Worm (Caenorhabditis elegans) whole organism, late embryonic: ENCODE data around the gene F11C1.10.

Experiments
- C08G9.2 ChIP-seq: sonication (generic microtip); optimal IDR thresholded peaks from 2 replicates; lab custom pipeline; 2016; ENCODE audit warnings: mild to moderate bottlenecking, missing genetic modification characterization, moderate library complexity, missing compliant biosample characterization
- F13H6.1 ChIP-seq: sonication (generic microtip); optimal IDR thresholded peaks from 2 replicates; lab custom pipeline; 2016; ENCODE audit warnings: missing genetic modification characterization, missing compliant biosample characterization
- T23F11.4 ChIP-seq: fragments of 200-800 bp; sonication (Bioruptor generic); optimal IDR thresholded peaks from 2 replicates; lab custom pipeline; 2018; ENCODE audit warnings: mild to moderate bottlenecking, missing genetic modification characterization, missing compliant biosample characterization
- ceh-14 ChIP-seq: sonication (generic microtip); optimal IDR thresholded peaks from 2 replicates; lab custom pipeline; 2016; ENCODE audit warnings: missing genotype, missing genetic modification characterization, missing compliant biosample characterization
- ceh-18 ChIP-seq: sonication (generic microtip); optimal IDR thresholded peaks from 2 replicates; lab custom pipeline; 2016; ENCODE audit warnings: missing genetic modification characterization, missing compliant biosample characterization
- ceh-2 ChIP-seq: sonication (generic microtip); optimal IDR thresholded peaks from 2 replicates; lab custom pipeline; 2016; ENCODE audit warnings: missing genotype, missing genetic modification characterization, missing compliant biosample characterization
- ceh-22 ChIP-seq: sonication (generic microtip); optimal IDR thresholded peaks from 2 replicates; lab custom pipeline; 2017; ENCODE audit warnings: missing biosample characterization, missing genetic modification characterization
- ceh-31 ChIP-seq: sonication (generic microtip); optimal IDR thresholded peaks from 2 replicates; lab custom pipeline; 2016; ENCODE audit warnings: missing genetic modification characterization, missing compliant biosample characterization
- ceh-34 ChIP-seq: sonication (generic microtip); optimal IDR thresholded peaks from 2 replicates; lab custom pipeline; 2016; ENCODE audit warnings: mild to moderate bottlenecking, missing genetic modification characterization, missing compliant biosample characterization
- ceh-48 ChIP-seq: sonication (generic microtip); optimal IDR thresholded peaks from 2 replicates; lab custom pipeline; 2016; ENCODE audit warnings: missing genetic modification characterization, inconsistent platforms, missing compliant biosample characterization
- che-1 ChIP-seq: sonication (generic microtip); optimal IDR thresholded peaks from 2 replicates; lab custom pipeline; 2016; ENCODE audit warnings: mild to moderate bottlenecking, missing genetic modification characterization, missing compliant biosample characterization
- dmd-4 ChIP-seq: sonication (generic microtip); optimal IDR thresholded peaks from 2 replicates; lab custom pipeline; 2016; ENCODE audit warnings: borderline replicate concordance, missing genetic modification characterization, missing compliant biosample characterization
- dve-1 ChIP-seq: sonication (generic microtip); optimal IDR thresholded peaks from 2 replicates; lab custom pipeline; 2017; ENCODE audit warnings: antibody characterized with exemption, mild to moderate bottlenecking, missing genetic modification characterization, missing compliant biosample characterization
- elt-2 ChIP-seq: sonication (generic microtip); optimal IDR thresholded peaks from 2 replicates; lab custom pipeline; 2016; ENCODE audit warnings: missing genetic modification reagents, missing genetic modification characterization, missing compliant biosample characterization
- elt-4 ChIP-seq: sonication (generic microtip); optimal IDR thresholded peaks from 2 replicates; lab custom pipeline; 2016; ENCODE audit warnings: missing genetic modification characterization, missing compliant biosample characterization
- ets-4 ChIP-seq: sonication (generic microtip); optimal IDR thresholded peaks from 2 replicates; lab custom pipeline; 2016; ENCODE audit warnings: missing genetic modification characterization, missing compliant biosample characterization
- fax-1 ChIP-seq: sonication (generic microtip); optimal IDR thresholded peaks from 2 replicates; lab custom pipeline; 2016; ENCODE audit warnings: missing genotype, missing genetic modification characterization, missing compliant biosample characterization
- fkh-6 ChIP-seq: sonication (generic microtip); optimal IDR thresholded peaks from 2 replicates; lab custom pipeline; 2016; ENCODE audit warnings: missing genetic modification characterization, missing compliant biosample characterization
- gmeb-2 ChIP-seq: sonication (generic microtip); optimal IDR thresholded peaks from 2 replicates; lab custom pipeline; 2016; ENCODE audit warnings: missing genetic modification characterization, inconsistent platforms, missing compliant biosample characterization
- hlh-13 ChIP-seq: fragments of 200-800 bp; sonication (Bioruptor generic); optimal IDR thresholded peaks from 2 replicates; lab custom pipeline; 2018; ENCODE audit warnings: mild to moderate bottlenecking, missing genetic modification characterization, missing compliant biosample characterization
- hlh-15 ChIP-seq: sonication (generic microtip); optimal IDR thresholded peaks from 2 replicates; lab custom pipeline; 2016; ENCODE audit warnings: missing genetic modification characterization, missing compliant biosample characterization
- hlh-30 ChIP-seq: sonication (generic microtip); optimal IDR thresholded peaks from 2 replicates; lab custom pipeline; 2017; ENCODE audit warnings: antibody characterized with exemption, missing genetic modification characterization, missing compliant biosample characterization; ENCODE audit not compliant: insufficient read depth
- hlh-8 ChIP-seq: sonication (generic microtip); optimal IDR thresholded peaks from 2 replicates; lab custom pipeline; 2016; ENCODE audit warnings: missing genotype, missing genetic modification characterization, missing compliant biosample characterization
- madf-2 ChIP-seq: sonication (generic microtip); optimal IDR thresholded peaks from 2 replicates; lab custom pipeline; 2017; ENCODE audit warnings: missing genetic modification characterization, missing compliant biosample characterization
- mec-3 ChIP-seq: sonication (generic microtip); optimal IDR thresholded peaks from 2 replicates; lab custom pipeline; 2016; ENCODE audit warnings: borderline replicate concordance, missing genetic modification characterization, missing compliant biosample characterization
- nfya-1 ChIP-seq: sonication (generic microtip); optimal IDR thresholded peaks from 2 replicates; lab custom pipeline; 2017; ENCODE audit warnings: missing genetic modification characterization, mild to moderate bottlenecking, missing compliant biosample characterization, antibody characterized with exemption, moderate library complexity
- nhr-11 ChIP-seq: fragments of 150-350 bp; optimal IDR thresholded peaks from 2 replicates; lab custom pipeline; 2014; ENCODE audit warnings: missing biosample characterization, missing genetic modification characterization
- nhr-232 ChIP-seq: sonication (generic microtip); optimal IDR thresholded peaks from 2 replicates; lab custom pipeline; 2016; ENCODE audit warnings: missing genetic modification characterization, missing compliant biosample characterization
- pax-1 ChIP-seq: fragments of 150-350 bp; optimal IDR thresholded peaks from 2 replicates; lab custom pipeline; 2014; ENCODE audit warnings: missing biosample characterization, missing genetic modification characterization
- pha-4 ChIP-seq: fragments of 150-350 bp; optimal IDR thresholded peaks from 2 replicates; lab custom pipeline; 2018; ENCODE audit warnings: missing biosample characterization, missing genetic modification reagents, missing genetic modification characterization
- pqm-1 ChIP-seq: sonication (generic microtip); optimal IDR thresholded peaks from 2 replicates; lab custom pipeline; 2016; ENCODE audit warnings: missing genetic modification characterization, missing compliant biosample characterization
- sdc-2 ChIP-seq: sonication (generic microtip); optimal IDR thresholded peaks from 2 replicates; lab custom pipeline; 2016; ENCODE audit warnings: missing genotype, missing genetic modification characterization, missing compliant biosample characterization
- sox-4 ChIP-seq: sonication (generic microtip); optimal IDR thresholded peaks from 2 replicates; lab custom pipeline; 2017; ENCODE audit warnings: mild to moderate bottlenecking, missing genetic modification characterization, inconsistent platforms, missing compliant biosample characterization
- unc-86 ChIP-seq: sonication (generic microtip); optimal IDR thresholded peaks from 2 replicates; lab custom pipeline; 2016; ENCODE audit warnings: missing genetic modification characterization, missing compliant biosample characterization
- zip-5 ChIP-seq: sonication (generic microtip); optimal IDR thresholded peaks from 2 replicates; lab custom pipeline; 2016; ENCODE audit warnings: missing genetic modification characterization, missing compliant biosample characterization

The F11C1.10 gene

DNA sequence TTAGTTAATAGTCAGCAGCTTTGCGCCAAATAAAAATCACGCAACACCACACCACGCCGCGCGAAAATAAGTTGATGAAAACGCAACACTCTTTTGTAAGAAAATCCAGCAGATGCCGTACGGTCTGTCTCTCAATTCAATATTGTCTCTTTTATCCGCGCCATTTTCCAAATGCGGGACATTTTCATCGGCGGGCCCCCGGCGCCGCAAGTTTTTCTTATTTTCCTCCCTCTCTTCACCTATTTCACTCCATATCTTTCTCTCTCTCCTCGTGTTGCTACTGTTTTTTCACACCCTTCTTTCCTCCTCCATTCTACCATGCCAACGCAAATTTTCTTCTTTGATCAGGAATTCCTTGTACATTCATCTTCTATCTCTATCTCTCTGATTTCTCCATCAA lies 29.4 kb downstream of the F11C1.10 start:
- TF ChIP-seq elt-4 (tag; lab: Kevin White, UChicago) (no peak), ceh-22 (tag; lab: Kevin White, UChicago) (no peak), nhr-232 (tag; lab: Kevin White, UChicago) (no peak), ceh-48 (tag; lab: Kevin White, UChicago) (no peak), ceh-2 (no peak), ceh-34 (tag; lab: Kevin White, UChicago) (no peak), unc-86 (tag; lab: Kevin White, UChicago) (no peak), pha-4 (tag; lab: Kevin White, UChicago) (no peak), hlh-30 (no peak), nhr-11 (tag; lab: Kevin White, UChicago) (no peak), F13H6.1 (no peak), C08G9.2 (tag; lab: Kevin White, UChicago) (no peak), ets-4 (tag; lab: Kevin White, UChicago) (no peak), gmeb-2 (tag; lab: Kevin White, UChicago) (no peak), hlh-15 (tag; lab: Kevin White, UChicago) (no peak), sdc-2 (tag; lab: Kevin White, UChicago) (no peak), ceh-31 (no peak), hlh-8 (tag; lab: Kevin White, UChicago) (no peak), elt-2 (tag; lab: Kevin White, UChicago) (no peak)

DNA sequence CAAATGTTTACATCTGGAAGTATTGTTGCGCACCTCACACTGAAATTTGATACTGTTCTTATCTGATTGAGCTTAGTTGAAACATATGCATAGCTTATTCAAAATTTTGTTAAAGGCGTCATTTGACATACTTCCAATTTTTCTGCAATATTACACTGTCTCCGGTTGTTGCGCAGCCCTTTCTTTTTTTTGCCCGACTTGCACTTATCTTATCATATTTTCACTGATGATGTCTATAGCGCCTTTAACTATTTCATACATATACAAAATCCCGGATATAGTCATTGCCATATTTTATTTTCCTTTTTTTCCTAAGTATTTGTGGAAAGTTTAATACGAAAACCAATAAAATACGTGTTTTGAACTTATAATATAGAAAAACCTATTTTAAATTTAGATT lies 29.9 kb downstream of the F11C1.10 start:
- TF ChIP-seq elt-2 (tag; lab: Kevin White, UChicago) (no peak), zip-5 (tag; lab: Kevin White, UChicago) (no peak), che-1 (tag; lab: Kevin White, UChicago) (no peak), pax-1 (no peak), ceh-18 (tag; lab: Kevin White, UChicago) (no peak), ceh-31 (no peak), ceh-14 (tag; lab: Kevin White, UChicago) (no peak)
- TF ChIP-seq, all 69 proteins: peak for 0

DNA sequence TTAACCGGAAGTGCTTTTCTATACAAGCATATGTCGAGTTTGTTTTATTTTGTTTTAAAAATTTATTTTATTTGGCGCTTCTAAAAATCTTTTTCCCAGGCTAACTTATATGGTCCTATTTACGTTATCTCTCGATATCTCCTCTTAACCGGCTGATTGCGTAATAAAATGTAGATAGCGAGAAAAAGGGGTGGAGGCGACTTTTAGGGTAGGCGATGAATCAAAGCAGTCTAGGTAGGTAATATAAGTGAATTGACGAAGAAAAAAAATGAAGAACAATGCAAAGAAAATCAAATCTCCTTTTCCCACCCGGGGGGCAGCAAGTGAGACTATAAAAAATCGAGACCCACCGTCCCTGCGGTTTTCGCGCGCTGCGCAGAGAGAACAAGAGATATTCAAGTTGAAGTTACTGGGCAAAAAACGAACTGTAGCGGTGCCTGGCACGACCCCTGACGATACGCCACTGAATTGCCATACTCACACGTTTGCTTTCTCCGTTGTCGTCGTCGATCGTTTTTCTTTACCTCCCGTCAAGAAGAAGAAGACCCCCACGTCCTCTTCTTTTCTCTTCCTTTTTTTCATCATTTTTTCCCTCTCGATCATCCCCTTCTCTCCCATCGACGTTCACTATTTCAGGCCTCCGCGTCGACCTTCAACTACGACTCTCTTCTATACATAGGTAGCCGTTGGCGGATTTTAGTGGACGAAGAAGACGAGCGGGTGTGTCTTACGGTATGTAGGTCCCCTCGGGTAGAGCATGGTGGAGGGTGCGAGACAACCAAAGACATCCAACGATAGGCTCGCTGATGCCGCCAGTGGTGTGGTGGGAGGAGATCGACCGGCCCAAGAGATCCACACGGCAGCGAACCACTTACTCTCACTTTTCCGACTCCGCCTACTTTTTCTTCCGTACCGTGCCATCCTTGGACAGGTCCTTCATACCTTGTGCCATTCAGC lies 31.3 kb downstream of the F11C1.10 start, which contains the start of gene nhr-25:
Gene nhr-25, plus strand, starts transcription at position 637 of the 957 bp plus-strand sequence.
- TF ChIP-seq fkh-6 (tag; lab: Kevin White, UChicago) (no peak), ceh-14 (tag; lab: Kevin White, UChicago) (no peak), madf-2 (tag; lab: Kevin White, UChicago) (no peak), elt-2 (tag; lab: Kevin White, UChicago) (peak; percentile 62), ceh-31 (peak; percentile 17)

DNA sequence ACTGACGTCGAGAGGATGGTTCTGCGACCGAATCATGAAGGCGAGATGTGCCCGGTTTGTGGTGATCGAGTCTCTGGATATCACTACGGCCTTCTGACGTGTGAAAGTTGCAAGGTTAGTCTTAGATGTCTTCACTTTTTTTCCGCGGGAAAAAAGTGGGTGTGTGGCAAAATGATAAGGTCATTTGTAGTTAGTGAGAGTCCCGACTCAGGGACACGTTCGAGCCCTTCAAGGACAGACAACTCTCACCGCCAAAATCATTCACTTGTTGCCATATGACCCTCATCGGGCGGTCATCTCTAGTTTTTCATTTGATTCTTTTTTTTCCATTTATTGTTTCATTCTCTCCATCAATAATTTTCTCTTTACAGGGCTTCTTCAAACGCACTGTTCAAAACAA lies 32.0 kb downstream of the F11C1.10 start:
- TF ChIP-seq T23F11.4 (GFP tag; lab: Kevin White, UChicago) (no peak), fax-1 (tag; lab: Kevin White, UChicago) (no peak), sdc-2 (tag; lab: Kevin White, UChicago) (no peak), ceh-14 (tag; lab: Kevin White, UChicago) (no peak), nhr-232 (tag; lab: Kevin White, UChicago) (no peak), nfya-1 (tag; lab: Kevin White, UChicago) (no peak), mec-3 (tag; lab: Kevin White, UChicago) (no peak), pha-4 (tag; lab: Kevin White, UChicago) (no peak), dve-1 (no peak), unc-86 (tag; lab: Kevin White, UChicago) (no peak), hlh-13 (GFP tag; lab: Kevin White, UChicago) (no peak)

DNA sequence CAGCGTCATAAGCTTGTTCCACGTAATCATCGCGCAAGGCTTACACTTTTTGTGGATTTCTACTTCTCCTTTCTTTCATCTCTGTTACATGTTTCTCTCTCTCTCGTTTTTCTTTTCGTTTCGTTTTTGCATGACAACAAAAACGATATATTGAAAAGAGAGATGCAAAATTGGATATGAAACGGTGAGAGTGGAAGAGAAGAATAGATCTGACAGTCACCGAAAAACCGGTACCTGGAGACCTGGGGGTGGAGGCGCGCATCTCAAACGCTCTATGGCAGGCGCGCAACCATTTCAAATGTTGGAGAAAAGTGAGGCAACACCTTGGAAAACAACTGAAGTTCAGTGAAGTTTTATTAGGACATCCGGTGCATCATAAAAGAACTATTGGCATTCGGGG lies 32.8 kb downstream of the F11C1.10 start:
- TF ChIP-seq ceh-31 = peak; percentile 22
- TF ChIP-seq ets-4 (tag; lab: Kevin White, UChicago) = no peak
- TF ChIP-seq sox-4 (tag; lab: Kevin White, UChicago) = no peak
- TF ChIP-seq pqm-1 (tag; lab: Kevin White, UChicago) = no peak
- TF ChIP-seq mec-3 (tag; lab: Kevin White, UChicago) = no peak
- TF ChIP-seq dmd-4 (tag; lab: Kevin White, UChicago) = no peak
